Fruit fly (Drosophila melanogaster) whole organism, embryonic: Measurements from ENCODE around the gene IntS10.

Experiments
- Abd-B ChIP-seq: fragments of 200-800 bp; sonication (Bioruptor generic); optimal IDR thresholded peaks from 2 replicates; lab custom pipeline; 2018; ENCODE audit warnings: missing biosample characterization, mild to moderate bottlenecking, missing genetic modification characterization, moderate library complexity
- B-H1 ChIP-seq: fragments of 200-800 bp; sonication (Bioruptor generic); IDR thresholded peaks from 3 replicates; pipeline ENCODE4 v1.3.6; 2022; ENCODE audit warnings: missing biosample characterization, missing genetic modification characterization
- Blimp-1 ChIP-seq: fragments of 200-800 bp; sonication (Bioruptor generic); optimal IDR thresholded peaks from 3 replicates; lab custom pipeline; 2018; ENCODE audit warnings: missing biosample characterization, missing genetic modification characterization, mild to moderate bottlenecking, moderate library complexity, missing genetic modification reagents
- BtbVII ChIP-seq: fragments of 200-800 bp; sonication (Bioruptor generic); optimal IDR thresholded peaks from 3 replicates; lab custom pipeline; 2017; ENCODE audit warnings: missing biosample characterization, mild to moderate bottlenecking, missing genetic modification characterization
- CG10267 ChIP-seq: fragments of 200-800 bp; sonication (Bioruptor generic); optimal IDR thresholded peaks from 2 replicates; lab custom pipeline; 2018; ENCODE audit warnings: missing biosample characterization, mild to moderate bottlenecking, missing genetic modification characterization, moderate library complexity
- CG10321 ChIP-seq: fragments of 200-800 bp; sonication (Bioruptor generic); IDR thresholded peaks from 2 replicates; pipeline ENCODE4 v1.3.6; 2022; ENCODE audit warnings: missing biosample characterization, missing genetic modification characterization
- CG11456 ChIP-seq: fragments of 200-800 bp; sonication (Bioruptor generic); IDR thresholded peaks from 3 replicates; pipeline ENCODE4 v1.3.6; 2022; ENCODE audit warnings: missing biosample characterization, missing genetic modification characterization
- CG11723 ChIP-seq: fragments of 200-800 bp; sonication (Bioruptor generic); optimal IDR thresholded peaks from 2 replicates; lab custom pipeline; 2017; ENCODE audit warnings: missing biosample characterization, mild to moderate bottlenecking, missing genetic modification characterization
- CG14667 ChIP-seq: fragments of 200-800 bp; sonication (Bioruptor generic); IDR thresholded peaks from 2 replicates; pipeline ENCODE4 v1.3.6; 2022; ENCODE audit warnings: missing biosample characterization, missing genetic modification characterization
- CG14710 ChIP-seq: fragments of 200-800 bp; sonication (Bioruptor generic); optimal IDR thresholded peaks from 3 replicates; lab custom pipeline; 2019; ENCODE audit warnings: missing biosample characterization, mild to moderate bottlenecking, missing genetic modification characterization, moderate library complexity
- CG14965 ChIP-seq: fragments of 200-800 bp; sonication (Bioruptor generic); optimal IDR thresholded peaks from 2 replicates; lab custom pipeline; 2016; ENCODE audit warnings: missing biosample characterization, missing genetic modification characterization, borderline replicate concordance
- CG17361 ChIP-seq: fragments of 200-800 bp; sonication (Bioruptor generic); IDR thresholded peaks from 3 replicates; pipeline ENCODE4 v1.3.6; 2022; ENCODE audit warnings: missing biosample characterization, missing genetic modification characterization
- CG1832 ChIP-seq: fragments of 200-800 bp; sonication (Bioruptor generic); optimal IDR thresholded peaks from 2 replicates; lab custom pipeline; 2017; ENCODE audit warnings: missing biosample characterization, mild to moderate bottlenecking, missing genetic modification characterization, inconsistent platforms
- CG18599 ChIP-seq: fragments of 200-800 bp; sonication (Bioruptor generic); optimal IDR thresholded peaks from 3 replicates; lab custom pipeline; 2017; ENCODE audit warnings: missing biosample characterization, missing genetic modification characterization, mild to moderate bottlenecking, moderate library complexity, missing genetic modification reagents
- CG2875 ChIP-seq: fragments of 200-800 bp; sonication (Bioruptor generic); optimal IDR thresholded peaks from 2 replicates; lab custom pipeline; 2017; ENCODE audit warnings: missing biosample characterization, mild to moderate bottlenecking, missing genetic modification characterization, missing genetic modification reagents
- CG33557 ChIP-seq: fragments of 200-800 bp; sonication (Bioruptor generic); optimal IDR thresholded peaks from 2 replicates; lab custom pipeline; 2019; ENCODE audit warnings: missing biosample characterization, mild to moderate bottlenecking, missing genetic modification characterization, moderate library complexity
- CG3726 ChIP-seq: fragments of 200-800 bp; sonication (Bioruptor generic); IDR thresholded peaks from 3 replicates; pipeline ENCODE4, ENCODE4 v1.3.6; 2022; ENCODE audit warnings: missing biosample characterization, missing genetic modification characterization
- CG4360 ChIP-seq: fragments of 200-800 bp; sonication (Bioruptor generic); IDR thresholded peaks from 2 replicates; pipeline ENCODE4 v1.3.6; 2022; ENCODE audit warnings: missing biosample characterization, missing genetic modification characterization
- CG4707 ChIP-seq: fragments of 200-800 bp; sonication (Bioruptor generic); optimal IDR thresholded peaks from 2 replicates; lab custom pipeline; 2018; ENCODE audit warnings: missing biosample characterization, mild to moderate bottlenecking, missing genetic modification characterization, moderate library complexity
- CG4854 ChIP-seq: fragments of 200-800 bp; sonication (Bioruptor generic); optimal IDR thresholded peaks from 2 replicates; lab custom pipeline; 2016; ENCODE audit warnings: missing biosample characterization, missing genetic modification characterization, inconsistent platforms
- CG5953 ChIP-seq: fragments of 200-800 bp; sonication (Bioruptor generic); IDR thresholded peaks from 2 replicates; pipeline ENCODE4 v1.3.6; 2022; ENCODE audit warnings: missing biosample characterization, missing genetic modification characterization
- CG6654 ChIP-seq: fragments of 200-800 bp; sonication (Bioruptor generic); optimal IDR thresholded peaks from 2 replicates; lab custom pipeline; 2017; ENCODE audit warnings: missing biosample characterization, mild to moderate bottlenecking, missing genetic modification characterization
- CG8765 ChIP-seq: fragments of 200-800 bp; sonication (Bioruptor generic); IDR thresholded peaks from 2 replicates; pipeline ENCODE4 v1.3.6; 2022; ENCODE audit warnings: missing biosample characterization, missing genetic modification characterization
- CoRest ChIP-seq: fragments of 200-800 bp; sonication (Bioruptor generic); optimal IDR thresholded peaks from 3 replicates; lab custom pipeline; 2018; ENCODE audit warnings: missing biosample characterization, mild to moderate bottlenecking, missing genetic modification characterization, moderate library complexity
- Gsc ChIP-seq: fragments of 200-800 bp; sonication (Bioruptor generic); IDR thresholded peaks from 2 replicates; pipeline ENCODE4 v1.3.6; 2022; ENCODE audit warnings: missing biosample characterization, missing genetic modification characterization
- Oli ChIP-seq: fragments of 200-800 bp; sonication (Bioruptor generic); optimal IDR thresholded peaks from 2 replicates; lab custom pipeline; 2018; ENCODE audit warnings: missing biosample characterization, mild to moderate bottlenecking, missing genetic modification characterization, moderate library complexity
- Rfx ChIP-seq: fragments of 200-800 bp; sonication (Bioruptor generic); IDR thresholded peaks from 2 replicates; pipeline ENCODE4 v1.3.6; 2022; ENCODE audit warnings: missing biosample characterization, missing genetic modification characterization
- Scr ChIP-seq: fragments of 200-800 bp; sonication (Bioruptor generic); IDR thresholded peaks from 2 replicates; pipeline ENCODE4 v1.3.6; 2022; ENCODE audit warnings: missing biosample characterization, missing genetic modification characterization; ENCODE audit not compliant: partially characterized antibody
- Stat92E ChIP-seq, 3 experiments: fragments of >200 bp in 2 of 3; fragments of 200-800 bp in 1 of 3; sonication (Bioruptor generic) in 1 of 3; optimal IDR thresholded peaks; 2 replicates each; lab custom pipeline; 2017 to 2019; ENCODE audit warnings: missing biosample characterization in 3 of 3, missing genetic modification characterization in 3 of 3, mild to moderate bottlenecking in 1 of 3, moderate library complexity in 1 of 3
- TFAM ChIP-seq: fragments of 200-800 bp; sonication (Bioruptor generic); optimal IDR thresholded peaks from 2 replicates; lab custom pipeline; 2017; ENCODE audit warnings: missing biosample characterization, missing genetic modification characterization, inconsistent platforms
- Usf ChIP-seq: fragments of 200-800 bp; sonication (Bioruptor generic); optimal IDR thresholded peaks from 2 replicates; lab custom pipeline; 2017; ENCODE audit warnings: missing genotype, missing biosample characterization, missing genetic modification characterization
- abd-A ChIP-seq: fragments of 200-800 bp; sonication (Bioruptor generic); optimal IDR thresholded peaks from 3 replicates; lab custom pipeline; 2019; ENCODE audit warnings: missing biosample characterization, mild to moderate bottlenecking, missing genetic modification characterization, moderate library complexity
- cad ChIP-seq: fragments of >200 bp; optimal IDR thresholded peaks from 2 replicates; lab custom pipeline; 2017; ENCODE audit warnings: missing biosample characterization, missing genetic modification characterization
- chn ChIP-seq: fragments of 200-800 bp; sonication (Bioruptor generic); optimal IDR thresholded peaks from 2 replicates; lab custom pipeline; 2016; ENCODE audit warnings: missing biosample characterization, missing genetic modification characterization
- crc ChIP-seq: fragments of 200-800 bp; sonication (Bioruptor generic); optimal IDR thresholded peaks from 2 replicates; lab custom pipeline; 2016; ENCODE audit warnings: missing biosample characterization, missing genetic modification characterization
- lab ChIP-seq: fragments of 200-800 bp; sonication (Bioruptor generic); optimal IDR thresholded peaks from 3 replicates; lab custom pipeline; 2017; ENCODE audit warnings: missing biosample characterization, missing genetic modification characterization, mild to moderate bottlenecking, moderate library complexity, missing genetic modification reagents
- lbe ChIP-seq: fragments of 200-800 bp; sonication (Bioruptor generic); optimal IDR thresholded peaks from 2 replicates; lab custom pipeline; 2016; ENCODE audit warnings: missing biosample characterization, mild to moderate bottlenecking, missing genetic modification characterization
- lilli ChIP-seq: fragments of 200-800 bp; sonication (Bioruptor generic); optimal IDR thresholded peaks from 3 replicates; lab custom pipeline; 2016; ENCODE audit warnings: missing biosample characterization, missing genetic modification characterization
- lmd ChIP-seq: fragments of 200-800 bp; sonication (Bioruptor generic); IDR thresholded peaks from 2 replicates; pipeline ENCODE4 v1.3.6; 2022; ENCODE audit warnings: missing biosample characterization, missing genetic modification characterization
- prd ChIP-seq, 3 experiments: fragments of >200 bp in 2 of 3; fragments of 200-800 bp in 1 of 3; sonication (Bioruptor generic) in 1 of 3; optimal IDR thresholded peaks in 2 of 3; IDR thresholded peaks in 1 of 3; 2 replicates in 2 of 3; 3 replicates in 1 of 3; pipeline versions ENCODE4 v1.3.6 to Lab custom; 2017 to 2022; ENCODE audit warnings: missing biosample characterization in 1 of 3, missing genetic modification characterization in 1 of 3
- pzg ChIP-seq: fragments of 200-800 bp; sonication (Bioruptor generic); optimal IDR thresholded peaks from 3 replicates; lab custom pipeline; 2018; ENCODE audit warnings: missing biosample characterization, mild to moderate bottlenecking, missing genetic modification characterization, moderate library complexity
- ranshi ChIP-seq: fragments of 200-800 bp; sonication (Bioruptor generic); IDR thresholded peaks from 2 replicates; pipeline ENCODE4 v1.3.6; 2022; ENCODE audit warnings: missing biosample characterization, missing genetic modification characterization
- repo ChIP-seq: fragments of 200-800 bp; sonication (Bioruptor generic); optimal IDR thresholded peaks from 2 replicates; lab custom pipeline; 2016; ENCODE audit warnings: missing biosample characterization, missing genetic modification characterization
- rib ChIP-seq: fragments of 200-800 bp; sonication (Bioruptor generic); IDR thresholded peaks from 2 replicates; pipeline ENCODE4 v1.3.6; 2022; ENCODE audit warnings: missing biosample characterization, missing genetic modification characterization
- ssp ChIP-seq: fragments of 200-800 bp; sonication (Bioruptor generic); IDR thresholded peaks from 2 replicates; pipeline ENCODE4 v1.3.6; 2022; ENCODE audit warnings: missing biosample characterization, missing genetic modification characterization
- tna ChIP-seq: fragments of 200-800 bp; sonication (Bioruptor generic); IDR thresholded peaks from 2 replicates; pipeline ENCODE4 v1.3.6; 2022; ENCODE audit warnings: missing biosample characterization, missing genetic modification characterization; ENCODE audit not compliant: partially characterized antibody
- trh ChIP-seq: fragments of 200-800 bp; sonication (Bioruptor generic); optimal IDR thresholded peaks from 2 replicates; lab custom pipeline; 2016; ENCODE audit warnings: missing biosample characterization, missing genetic modification characterization
- unc-4 ChIP-seq: fragments of 200-800 bp; sonication (Bioruptor generic); IDR thresholded peaks from 2 replicates; pipeline ENCODE4 v1.3.6; 2022; ENCODE audit warnings: missing biosample characterization, missing genetic modification characterization; ENCODE audit not compliant: partially characterized antibody

Gene IntS10

DNA sequence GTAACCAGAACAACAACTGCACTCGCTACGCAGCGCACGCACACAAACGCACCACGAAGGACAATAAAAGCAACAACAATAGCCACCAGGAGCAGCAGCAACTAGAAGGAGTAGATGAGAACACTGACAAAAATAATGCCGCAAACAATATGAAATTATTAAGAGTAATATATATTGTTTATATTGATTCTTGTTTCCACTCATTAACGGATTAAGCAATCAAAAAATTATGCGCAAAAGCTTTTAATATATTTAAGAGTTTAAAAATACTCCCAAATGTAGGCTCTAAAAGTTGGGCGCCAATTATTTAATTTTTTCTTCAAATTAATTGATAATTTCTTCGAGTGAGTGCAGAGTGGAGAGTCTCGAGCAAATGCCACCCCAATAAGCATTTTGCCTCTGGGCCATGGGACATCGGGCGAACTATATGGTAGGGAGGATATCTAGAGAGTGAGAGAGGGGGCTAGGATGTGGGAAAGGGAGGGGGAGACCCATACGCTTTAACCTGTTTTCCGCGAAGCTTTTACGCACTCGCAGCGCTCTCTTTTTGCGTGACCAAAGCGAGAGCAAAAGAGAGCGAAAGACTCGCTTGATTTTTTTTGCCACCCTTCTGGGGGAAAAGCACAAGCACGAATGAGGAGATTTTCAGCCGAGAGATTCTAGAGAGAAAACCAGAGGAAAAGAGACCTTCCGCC lies 18.4 kb downstream of the IntS10 start, which contains the start of gene Rdh (continued):
- TF ChIP-seq Usf (GFP tag; lab: Kevin White, UChicago) (peak; percentile 27), lilli (peak; percentile 65), CG11723 (peak; percentile 67), CG11456 (no peak), Scr (no peak), B-H1 (GFP tag; lab: Robert Waterston, UW) (peak; percentile 43; the same call in 2 of the 3 replicates), chn (GFP tag; lab: Kevin White, UChicago) (peak; percentile 34), Gsc (GFP tag; lab: Robert Waterston, UW) (no peak), CG10321 (GFP tag; lab: Robert Waterston, UW) (no peak), trh (GFP tag; lab: Kevin White, UChicago) (peak; percentile 53), crc (GFP tag; lab: Kevin White, UChicago) (no peak), CG4854 (peak; percentile 21), repo (GFP tag; lab: Kevin White, UChicago) (no peak), prd (optimal IDR thresholded peaks at IDR 0.05; lab: Kevin White, UChicago) (no peak), prd (GFP tag; IDR thresholded peaks at IDR 0.05; lab: Robert Waterston, UW) (peak; percentile 79), ssp (GFP tag; lab: Robert Waterston, UW) (peak; percentile 62), Rfx (GFP tag; lab: Robert Waterston, UW) (peak; percentile 72), unc-4 (GFP tag; lab: Robert Waterston, UW) (no peak), CG2875 (GFP tag; lab: Kevin White, UChicago) (peak; percentile 58), TFAM (GFP tag; lab: Kevin White, UChicago) (no peak), tna (GFP tag; lab: Robert Waterston, UW) (no peak), CG18599 (GFP tag; lab: Kevin White, UChicago) (peak; percentile 96), CG1832 (GFP tag; lab: Kevin White, UChicago) (no peak), BtbVII (peak; percentile 85), Oli (peak; percentile 83), CG4707 (GFP tag; lab: Kevin White, UChicago) (peak; percentile 38), CG10267 (tag; lab: Kevin White, UChicago) (peak; percentile 80), abd-A (tag; lab: Kevin White, UChicago) (peak; percentile 82), CG14667 (peak; percentile 45; the same call in 1 of the 2 replicates), rib (peak; percentile 34; the same call in 1 of the 2 replicates), CG8765 (GFP tag; lab: Robert Waterston, UW) (peak; percentile 18; the same call in 1 of the 2 replicates), CG3726 (GFP tag; lab: Robert Waterston, UW) (no peak), CG14965 (no peak), Abd-B (peak; percentile 60), CG4360 (GFP tag; lab: Robert Waterston, UW) (peak; percentile 62; the same call in 1 of the 2 replicates), pzg (no peak), lab (GFP tag; lab: Kevin White, UChicago) (peak; percentile 92), lbe (no peak), Blimp-1 (GFP tag; lab: Kevin White, UChicago) (peak; percentile 79), CG6654 (GFP tag; lab: Kevin White, UChicago) (peak; percentile 41), cad (no peak), CG33557 (peak; percentile 69), ranshi (GFP tag; lab: Robert Waterston, UW) (peak; percentile 71), CG14710 (tag; lab: Kevin White, UChicago) (peak; percentile 76), lmd (GFP tag; lab: Robert Waterston, UW) (peak; percentile 63), CG17361 (GFP tag; lab: Robert Waterston, UW) (peak; percentile 93), CG5953 (no peak), CoRest (tag; lab: Kevin White, UChicago) (peak; percentile 86), Stat92E (GFP tag; optimal IDR thresholded peaks at IDR 0.05; lab: Kevin White, UChicago) (no peak)
